Fruit fly (Drosophila melanogaster) whole organism, embryonic: Measurements from ENCODE around the gene CG31600.

Experiments
- CG10366 ChIP-seq: fragments of 200-800 bp; sonication (Bioruptor generic); IDR thresholded peaks from 2 replicates; pipeline ENCODE4 v1.3.6; 2022; ENCODE audit warnings: missing biosample characterization, missing genetic modification characterization
- CG11723 ChIP-seq: fragments of 200-800 bp; sonication (Bioruptor generic); optimal IDR thresholded peaks from 2 replicates; lab custom pipeline; 2017; ENCODE audit warnings: missing biosample characterization, mild to moderate bottlenecking, missing genetic modification characterization
- CG12236 ChIP-seq: fragments of 200-800 bp; sonication (Bioruptor generic); optimal IDR thresholded peaks from 2 replicates; lab custom pipeline; 2016; ENCODE audit warnings: missing biosample characterization, missing genetic modification characterization
- CG13287 ChIP-seq: fragments of 200-800 bp; sonication (Bioruptor generic); IDR thresholded peaks from 2 replicates; pipeline ENCODE4 v1.3.6; 2022; ENCODE audit warnings: missing biosample characterization, missing genetic modification characterization; ENCODE audit not compliant: partially characterized antibody
- CG14050 ChIP-seq: fragments of 200-800 bp; sonication (Bioruptor generic); IDR thresholded peaks from 3 replicates; pipeline ENCODE4 v1.3.6; 2022; ENCODE audit warnings: missing biosample characterization, missing genetic modification characterization
- CG14860 ChIP-seq: fragments of 200-800 bp; sonication (Bioruptor generic); IDR thresholded peaks from 3 replicates; pipeline ENCODE4 v1.3.6; 2022; ENCODE audit warnings: missing biosample characterization, missing genetic modification characterization; ENCODE audit not compliant: partially characterized antibody
- CG16863 ChIP-seq: fragments of 200-800 bp; sonication (Bioruptor generic); optimal IDR thresholded peaks from 3 replicates; lab custom pipeline; 2016; ENCODE audit warnings: missing biosample characterization, missing genetic modification characterization
- CG17385 ChIP-seq: fragments of 200-800 bp; sonication (Bioruptor generic); optimal IDR thresholded peaks from 3 replicates; lab custom pipeline; 2018; ENCODE audit warnings: missing biosample characterization, mild to moderate bottlenecking, missing genetic modification characterization
- CG1832 ChIP-seq: fragments of 200-800 bp; sonication (Bioruptor generic); optimal IDR thresholded peaks from 2 replicates; lab custom pipeline; 2017; ENCODE audit warnings: missing biosample characterization, mild to moderate bottlenecking, missing genetic modification characterization, inconsistent platforms
- CG3163 ChIP-seq: fragments of 200-800 bp; sonication (Bioruptor generic); optimal IDR thresholded peaks from 3 replicates; lab custom pipeline; 2016; ENCODE audit warnings: missing biosample characterization, missing genetic modification characterization
- Elba2 ChIP-seq: fragments of 200-800 bp; sonication (Bioruptor generic); optimal IDR thresholded peaks from 3 replicates; lab custom pipeline; 2016; ENCODE audit warnings: missing biosample characterization, missing genetic modification characterization
- Hr39 ChIP-seq: fragments of >200 bp; optimal IDR thresholded peaks from 2 replicates; lab custom pipeline; 2017
- Jarid2 ChIP-seq: fragments of 200-800 bp; sonication (Bioruptor generic); optimal IDR thresholded peaks from 3 replicates; lab custom pipeline; 2017; ENCODE audit warnings: mild to moderate bottlenecking, missing biosample characterization, missing genetic modification reagents, missing genetic modification characterization
- Nf-YA ChIP-seq: fragments of 200-800 bp; sonication (Bioruptor generic); IDR thresholded peaks from 2 replicates; pipeline ENCODE4 v1.3.6; 2022; ENCODE audit warnings: missing biosample characterization, missing genetic modification characterization
- Nf-YB ChIP-seq: fragments of 200-800 bp; sonication (Bioruptor generic); optimal IDR thresholded peaks from 3 replicates; lab custom pipeline; 2019; ENCODE audit warnings: missing biosample characterization, mild to moderate bottlenecking, missing genetic modification characterization, moderate library complexity
- Scr ChIP-seq: fragments of 200-800 bp; sonication (Bioruptor generic); IDR thresholded peaks from 2 replicates; pipeline ENCODE4 v1.3.6; 2022; ENCODE audit warnings: missing biosample characterization, missing genetic modification characterization; ENCODE audit not compliant: partially characterized antibody
- Tbp ChIP-seq: fragments of >200 bp; optimal IDR thresholded peaks from 2 replicates; lab custom pipeline; 2018; ENCODE audit warnings: missing biosample characterization, missing genetic modification characterization
- aop ChIP-seq: fragments of 200-800 bp; sonication (Bioruptor generic); IDR thresholded peaks from 2 replicates; pipeline ENCODE4 v1.3.6; 2022; ENCODE audit warnings: missing biosample characterization, missing genetic modification characterization
- ase ChIP-seq: fragments of 200-800 bp; sonication (Bioruptor generic); IDR thresholded peaks from 3 replicates; pipeline ENCODE4 v1.3.6; 2022; ENCODE audit warnings: missing biosample characterization, missing genetic modification characterization
- ash1 ChIP-seq: fragments of 200-800 bp; sonication (Bioruptor generic); optimal IDR thresholded peaks from 2 replicates; lab custom pipeline; 2018; ENCODE audit warnings: missing biosample characterization, mild to moderate bottlenecking, missing genetic modification characterization
- bbx ChIP-seq: fragments of 200-800 bp; sonication (Bioruptor generic); IDR thresholded peaks from 2 replicates; pipeline ENCODE4 v1.3.6; 2022; ENCODE audit warnings: missing biosample characterization, missing genetic modification characterization; ENCODE audit not compliant: partially characterized antibody
- chinmo ChIP-seq: fragments of 200-800 bp; sonication (Bioruptor generic); IDR thresholded peaks from 4 replicates; pipeline ENCODE4 v1.3.6; 2022; ENCODE audit warnings: missing biosample characterization, missing genetic modification characterization; ENCODE audit not compliant: partially characterized antibody
- chm ChIP-seq: fragments of 200-800 bp; sonication (Bioruptor generic); IDR thresholded peaks from 2 replicates; pipeline ENCODE4 v1.3.6; 2022; ENCODE audit warnings: missing biosample characterization, missing genetic modification characterization
- crol ChIP-seq: fragments of 200-800 bp; sonication (Bioruptor generic); IDR thresholded peaks from 2 replicates; pipeline ENCODE4 v1.3.6; 2022; ENCODE audit warnings: missing biosample characterization, missing genetic modification characterization
- ewg ChIP-seq: fragments of 200-800 bp; sonication (Bioruptor generic); optimal IDR thresholded peaks from 3 replicates; lab custom pipeline; 2017; ENCODE audit warnings: mild to moderate bottlenecking, missing biosample characterization, missing genetic modification reagents, missing genetic modification characterization
- gce ChIP-seq: fragments of 200-800 bp; sonication (Bioruptor generic); IDR thresholded peaks from 3 replicates; pipeline ENCODE4 v1.3.6; 2022; ENCODE audit warnings: missing biosample characterization, missing genetic modification characterization
- gro ChIP-seq: fragments of 200-800 bp; sonication (Bioruptor generic); optimal IDR thresholded peaks from 2 replicates; lab custom pipeline; 2016; ENCODE audit warnings: missing biosample characterization, missing genetic modification characterization
- gsb-n ChIP-seq: fragments of 200-800 bp; sonication (Bioruptor generic); optimal IDR thresholded peaks from 3 replicates; lab custom pipeline; 2018; ENCODE audit warnings: missing biosample characterization, mild to moderate bottlenecking, missing genetic modification characterization
- hbn ChIP-seq: fragments of 200-800 bp; sonication (Bioruptor generic); IDR thresholded peaks from 2 replicates; pipeline ENCODE4 v1.3.6; 2022; ENCODE audit warnings: missing biosample characterization, missing genetic modification characterization; ENCODE audit not compliant: partially characterized antibody
- her ChIP-seq: fragments of 200-800 bp; sonication (Bioruptor generic); optimal IDR thresholded peaks from 2 replicates; lab custom pipeline; 2016; ENCODE audit warnings: missing biosample characterization, missing genetic modification characterization
- hkb ChIP-seq, 2 experiments: fragments of 200-800 bp in 1 of 2; fragments of >200 bp in 1 of 2; sonication (Bioruptor generic) in 1 of 2; IDR thresholded peaks in 1 of 2; optimal IDR thresholded peaks in 1 of 2; 2 replicates each; pipeline versions ENCODE4 v1.3.6 to Lab custom; 2017 to 2022; ENCODE audit warnings: missing biosample characterization in 1 of 2, missing genetic modification characterization in 1 of 2
- jing ChIP-seq: fragments of 200-800 bp; sonication (Bioruptor generic); optimal IDR thresholded peaks from 2 replicates; lab custom pipeline; 2018; ENCODE audit warnings: missing biosample characterization, mild to moderate bottlenecking, missing genetic modification characterization
- kni ChIP-seq: fragments of 200-800 bp; sonication (Bioruptor generic); optimal IDR thresholded peaks from 3 replicates; lab custom pipeline; 2017; ENCODE audit warnings: mild to moderate bottlenecking, missing biosample characterization, missing genetic modification reagents, missing genetic modification characterization
- nerfin-1 ChIP-seq: fragments of 200-800 bp; sonication (Bioruptor generic); optimal IDR thresholded peaks from 3 replicates; lab custom pipeline; 2019; ENCODE audit warnings: missing biosample characterization, mild to moderate bottlenecking, missing genetic modification characterization, moderate library complexity
- nerfin-2 ChIP-seq: fragments of 200-800 bp; sonication (Bioruptor generic); IDR thresholded peaks from 2 replicates; pipeline ENCODE4 v1.3.6; 2022; ENCODE audit warnings: missing biosample characterization, missing genetic modification characterization; ENCODE audit not compliant: partially characterized antibody
- pb ChIP-seq: fragments of 200-800 bp; sonication (Bioruptor generic); optimal IDR thresholded peaks from 3 replicates; lab custom pipeline; 2016; ENCODE audit warnings: missing biosample characterization, missing genetic modification characterization
- pfk ChIP-seq: fragments of 200-800 bp; sonication (Bioruptor generic); optimal IDR thresholded peaks from 2 replicates; lab custom pipeline; 2018; ENCODE audit warnings: missing biosample characterization, mild to moderate bottlenecking, missing genetic modification characterization, moderate library complexity
- sna ChIP-seq: fragments of 200-800 bp; sonication (Bioruptor generic); IDR thresholded peaks from 2 replicates; pipeline ENCODE4 v1.3.6; 2022; ENCODE audit warnings: missing biosample characterization, missing genetic modification characterization; ENCODE audit not compliant: partially characterized antibody
- tna ChIP-seq: fragments of 200-800 bp; sonication (Bioruptor generic); IDR thresholded peaks from 2 replicates; pipeline ENCODE4 v1.3.6; 2022; ENCODE audit warnings: missing biosample characterization, missing genetic modification characterization; ENCODE audit not compliant: partially characterized antibody
- twi ChIP-seq: fragments of 200-800 bp; optimal IDR thresholded peaks from 2 replicates; lab custom pipeline; 2019; ENCODE audit warnings: missing biosample characterization, mild to moderate bottlenecking, missing genetic modification characterization, moderate library complexity
- vvl ChIP-seq: fragments of 200-800 bp; sonication (Bioruptor generic); IDR thresholded peaks from 2 replicates; pipeline ENCODE4 v1.3.6; 2022; ENCODE audit warnings: missing biosample characterization, missing genetic modification characterization
- z ChIP-seq: fragments of 200-800 bp; sonication (Bioruptor generic); IDR thresholded peaks from 3 replicates; pipeline ENCODE4 v1.3.6; 2022; ENCODE audit warnings: missing biosample characterization, missing genetic modification characterization
- zen2 ChIP-seq: fragments of 200-800 bp; sonication (Bioruptor generic); IDR thresholded peaks from 3 replicates; pipeline ENCODE4 v1.3.6; 2022; ENCODE audit warnings: missing biosample characterization, missing genetic modification characterization; ENCODE audit not compliant: partially characterized antibody

The CG31600 gene

dm6 chr2L:21899001-21899715 lies 16.0 kb downstream of the CG31600 start (continued):
- TF ChIP-seq her (peak; percentile 2), CG11723 (GFP tag; lab: Kevin White, UChicago) (peak; percentile 8), CG1832 (peak; percentile 89), crol (peak; percentile 86), kni (peak; percentile 27), tna (GFP tag; lab: Robert Waterston, UW) (0 out of 2 replicates have a peak, but pooled peaks have one; percentile 54), gsb-n (tag; lab: Kevin White, UChicago) (peak; percentile 43), Hr39 (lab: Kevin White, UChicago) (peak; percentile 38), nerfin-1 (tag; lab: Kevin White, UChicago) (peak; percentile 48), sna (GFP tag; lab: Robert Waterston, UW) (peak; percentile 82), CG16863 (GFP tag; lab: Kevin White, UChicago) (no peak), Elba2 (GFP tag; lab: Kevin White, UChicago) (peak; percentile 85), Nf-YA (GFP tag; lab: Robert Waterston, UW) (peak; percentile 85; the same call in 1 of the 2 replicates), chm (peak; percentile 7; the same call in 1 of the 2 replicates), nerfin-2 (GFP tag; lab: Robert Waterston, UW) (peak; percentile 58; the same call in 1 of the 2 replicates), gce (peak; percentile 69; the same call in 1 of the 3 replicates), Jarid2 (GFP tag; lab: Kevin White, UChicago) (peak; percentile 67), z (GFP tag; lab: Robert Waterston, UW) (peak; percentile 93), CG3163 (GFP tag; lab: Kevin White, UChicago) (peak; percentile 97), pb (no peak), ewg (GFP tag; lab: Kevin White, UChicago) (peak; percentile 72), CG14860 (GFP tag; lab: Robert Waterston, UW) (0 out of 3 replicates have a peak, but pooled peaks have one; percentile 35), hkb (optimal IDR thresholded peaks at IDR 0.05; lab: Kevin White, UChicago) (peak; percentile 10), hkb (GFP tag; IDR thresholded peaks at IDR 0.05; lab: Robert Waterston, UW) (no peak; the same call in 1 of the 2 replicates), CG13287 (GFP tag; lab: Robert Waterston, UW) (peak; percentile 58; the same call in 1 of the 2 replicates), chinmo (GFP tag; lab: Robert Waterston, UW) (peak; percentile 95), CG14050 (GFP tag; lab: Robert Waterston, UW) (no peak), jing (GFP tag; lab: Kevin White, UChicago) (peak; percentile 21), pfk (GFP tag; lab: Kevin White, UChicago) (peak; percentile 95), Tbp (peak; percentile 68), vvl (GFP tag; lab: Robert Waterston, UW) (peak; percentile 50; the same call in 1 of the 2 replicates), zen2 (GFP tag; lab: Robert Waterston, UW) (peak; percentile 81), Scr (peak; percentile 59), aop (peak; percentile 55; the same call in 1 of the 2 replicates), CG10366 (GFP tag; lab: Robert Waterston, UW) (no peak), hbn (GFP tag; lab: Robert Waterston, UW) (peak; percentile 63), bbx (GFP tag; lab: Robert Waterston, UW) (peak; percentile 51), CG12236 (no peak), twi (tag; lab: Kevin White, UChicago) (peak; percentile 29), ase (GFP tag; lab: Robert Waterston, UW) (no peak), CG17385 (GFP tag; lab: Kevin White, UChicago) (peak; percentile 94), ash1 (GFP tag; lab: Kevin White, UChicago) (peak; percentile 76), Nf-YB (GFP tag; lab: Kevin White, UChicago) (peak; percentile 98), gro (GFP tag; lab: Kevin White, UChicago) (peak; percentile 2)
